Fruit fly (Drosophila melanogaster) whole organism, wandering third instar larva: ENCODE measurements around the gene Spn88Eb.

Source experiments
- Abd-B ChIP-seq: fragments of >200 bp; optimal IDR thresholded peaks from 2 replicates; lab custom pipeline; 2017; ENCODE audit warnings: missing biosample characterization, missing genetic modification characterization
- CG32264 ChIP-seq: fragments of 200-800 bp; sonication (Bioruptor generic); optimal IDR thresholded peaks from 2 replicates; lab custom pipeline; 2016; ENCODE audit warnings: missing biosample characterization, missing genetic modification characterization
- CG9705 ChIP-seq: fragments of 200-800 bp; sonication (Bioruptor generic); optimal IDR thresholded peaks from 2 replicates; lab custom pipeline; 2018; ENCODE audit warnings: missing biosample characterization, mild to moderate bottlenecking, missing genetic modification characterization
- CrebA ChIP-seq: fragments of 200-800 bp; sonication (Bioruptor generic); optimal IDR thresholded peaks from 2 replicates; lab custom pipeline; 2016; ENCODE audit warnings: missing biosample characterization, mild to moderate bottlenecking, missing genetic modification characterization, borderline replicate concordance
- Dfd ChIP-seq: fragments of >200 bp; optimal IDR thresholded peaks from 2 replicates; lab custom pipeline; 2017; ENCODE audit warnings: missing biosample characterization, missing genetic modification characterization
- Dif ChIP-seq: fragments of 200-275, 200-300 bp; sonication (Bioruptor generic); optimal IDR thresholded peaks from 2 replicates; lab custom pipeline; 2018; ENCODE audit warnings: missing biosample characterization, missing genetic modification characterization; ENCODE audit not compliant: partially characterized antibody
- GATAd ChIP-seq: sonication (Bioruptor generic); optimal IDR thresholded peaks from 2 replicates; lab custom pipeline; 2016; ENCODE audit warnings: missing biosample characterization, missing genetic modification characterization
- HLH106 ChIP-seq: fragments of 200-800 bp; optimal IDR thresholded peaks from 3 replicates; lab custom pipeline; 2019; ENCODE audit warnings: missing biosample characterization, mild to moderate bottlenecking, missing genetic modification characterization, moderate library complexity
- Hnf4 ChIP-seq: fragments of 200-800 bp; sonication (Bioruptor generic); optimal IDR thresholded peaks from 2 replicates; lab custom pipeline; 2016; ENCODE audit warnings: missing biosample characterization, mild to moderate bottlenecking, missing genetic modification characterization
- Hr78 ChIP-seq: fragments of >200 bp; optimal IDR thresholded peaks from 2 replicates; lab custom pipeline; 2017; ENCODE audit warnings: missing biosample characterization, missing genetic modification characterization
- Hr83 ChIP-seq: fragments of 200-300 bp; sonication (Bioruptor generic); optimal IDR thresholded peaks from 2 replicates; lab custom pipeline; 2016; ENCODE audit warnings: missing biosample characterization, mild to moderate bottlenecking, missing genetic modification characterization, moderate library complexity; ENCODE audit not compliant: poor library complexity, severe bottlenecking
- Jra ChIP-seq: sonication (Bioruptor generic); optimal IDR thresholded peaks from 2 replicates; lab custom pipeline; 2016; ENCODE audit warnings: missing biosample characterization, missing genetic modification characterization
- Mio ChIP-seq: sonication (Bioruptor generic); optimal IDR thresholded peaks from 2 replicates; lab custom pipeline; 2016; ENCODE audit warnings: missing biosample characterization, missing genetic modification characterization
- Myc ChIP-seq: fragments of >200 bp; optimal IDR thresholded peaks from 2 replicates; lab custom pipeline; 2017
- N ChIP-seq: fragments of >200 bp; optimal IDR thresholded peaks from 2 replicates; lab custom pipeline; 2018; ENCODE audit warnings: missing biosample characterization, missing external identifiers, missing genetic modification characterization
- OdsH ChIP-seq: fragments of 200-800 bp; sonication (Bioruptor generic); optimal IDR thresholded peaks from 2 replicates; lab custom pipeline; 2016; ENCODE audit warnings: missing biosample characterization, mild to moderate bottlenecking, missing genetic modification characterization
- Rel ChIP-seq, 2 experiments: fragments of 200-800 bp; sonication (Bioruptor generic) in 1 of 2; optimal IDR thresholded peaks; 2 replicates in 1 of 2; 3 replicates in 1 of 2; lab custom pipeline; 2016 to 2019; ENCODE audit warnings: mild to moderate bottlenecking in 2 of 2, missing biosample characterization in 2 of 2, missing genetic modification characterization in 2 of 2, moderate library complexity in 1 of 2
- Sp1 ChIP-seq: fragments of 200-800 bp; sonication (Bioruptor generic); optimal IDR thresholded peaks from 3 replicates; lab custom pipeline; 2019; ENCODE audit warnings: missing biosample characterization, mild to moderate bottlenecking, missing genetic modification characterization, moderate library complexity
- Vsx2 ChIP-seq: fragments of 200-300, 225-300 bp; sonication (Bioruptor generic); optimal IDR thresholded peaks from 2 replicates; lab custom pipeline; 2018; ENCODE audit warnings: missing biosample characterization, missing genetic modification characterization; ENCODE audit not compliant: partially characterized antibody
- br ChIP-seq: fragments of 200-800 bp; sonication (Bioruptor generic); optimal IDR thresholded peaks from 2 replicates; lab custom pipeline; 2016; ENCODE audit warnings: missing biosample characterization, missing genetic modification characterization
- brk ChIP-seq: fragments of 200-800 bp; sonication (Bioruptor generic); optimal IDR thresholded peaks from 2 replicates; lab custom pipeline; 2016; ENCODE audit warnings: missing biosample characterization, mild to moderate bottlenecking, missing genetic modification characterization
- dl ChIP-seq, 2 experiments: fragments of 175-275, 200-275 bp in 1 of 2; fragments of 200-275 bp in 1 of 2; sonication (Bioruptor generic); optimal IDR thresholded peaks; lab custom pipeline; 2018; ENCODE audit warnings: mild to moderate bottlenecking in 2 of 2, missing biosample characterization in 2 of 2, missing genetic modification characterization in 2 of 2, moderate library complexity in 2 of 2; ENCODE audit not compliant: partially characterized antibody in 2 of 2, insufficient read depth in 1 of 2
- dmrt93B ChIP-seq: fragments of 200-800 bp; sonication (Bioruptor generic); optimal IDR thresholded peaks from 2 replicates; lab custom pipeline; 2018; ENCODE audit warnings: missing biosample characterization, mild to moderate bottlenecking, missing genetic modification characterization
- dsf ChIP-seq: sonication (Bioruptor generic); optimal IDR thresholded peaks from 2 replicates; lab custom pipeline; 2016; ENCODE audit warnings: missing biosample characterization, missing genetic modification characterization, borderline replicate concordance
- ey ChIP-seq: fragments of 200-800 bp; sonication (Bioruptor generic); optimal IDR thresholded peaks from 2 replicates; lab custom pipeline; 2016; ENCODE audit warnings: missing biosample characterization, missing genetic modification characterization
- foxo ChIP-seq, 2 experiments: fragments of 200-800 bp; sonication (Bioruptor generic); optimal IDR thresholded peaks; 2 replicates in 1 of 2; 3 replicates in 1 of 2; lab custom pipeline; 2016 to 2017; ENCODE audit warnings: missing biosample characterization in 2 of 2, missing genetic modification characterization in 2 of 2
- fru ChIP-seq: fragments of 200-800 bp; sonication (Bioruptor generic); optimal IDR thresholded peaks from 3 replicates; lab custom pipeline; 2016; ENCODE audit warnings: missing biosample characterization, mild to moderate bottlenecking, missing genetic modification characterization
- h ChIP-seq: fragments of 200-800 bp; sonication (Bioruptor generic); optimal IDR thresholded peaks from 3 replicates; lab custom pipeline; 2016; ENCODE audit warnings: missing biosample characterization, mild to moderate bottlenecking, missing genetic modification characterization
- jim ChIP-seq: fragments of 175-275, 200-325 bp; sonication (Bioruptor generic); optimal IDR thresholded peaks from 2 replicates; lab custom pipeline; 2016; ENCODE audit warnings: missing biosample characterization, mild to moderate bottlenecking, missing genetic modification characterization
- lola ChIP-seq: fragments of >200 bp; optimal IDR thresholded peaks from 2 replicates; lab custom pipeline; 2017; ENCODE audit warnings: missing biosample characterization, missing genetic modification characterization
- pan ChIP-seq: fragments of >200 bp; optimal IDR thresholded peaks from 2 replicates; lab custom pipeline; 2017
- psq ChIP-seq: fragments of 200-800 bp; sonication (Bioruptor generic); optimal IDR thresholded peaks from 3 replicates; lab custom pipeline; 2017; ENCODE audit warnings: missing biosample characterization, mild to moderate bottlenecking, missing genetic modification characterization, moderate library complexity
- rgr ChIP-seq: fragments of 200-800 bp; sonication (Bioruptor generic); optimal IDR thresholded peaks from 3 replicates; lab custom pipeline; 2016; ENCODE audit warnings: missing biosample characterization, mild to moderate bottlenecking, missing genetic modification characterization
- sage ChIP-seq: fragments of 200-800 bp; sonication (Bioruptor generic); optimal IDR thresholded peaks from 2 replicates; lab custom pipeline; 2016; ENCODE audit warnings: missing biosample characterization, mild to moderate bottlenecking, missing genetic modification characterization
- sv ChIP-seq: fragments of 200-800 bp; sonication (Bioruptor generic); optimal IDR thresholded peaks from 3 replicates; lab custom pipeline; 2016; ENCODE audit warnings: missing biosample characterization, missing genetic modification characterization
- tai ChIP-seq: sonication (Bioruptor generic); optimal IDR thresholded peaks from 2 replicates; lab custom pipeline; 2016; ENCODE audit warnings: missing biosample characterization, missing genetic modification characterization
- usp ChIP-seq: fragments of >200 bp; optimal IDR thresholded peaks from 2 replicates; lab custom pipeline; 2017; ENCODE audit warnings: missing biosample characterization, missing genetic modification characterization
- woc ChIP-seq: sonication (Bioruptor generic); optimal IDR thresholded peaks from 2 replicates; lab custom pipeline; 2016; ENCODE audit warnings: missing biosample characterization, mild to moderate bottlenecking, missing genetic modification characterization

The Spn88Eb gene

DNA sequence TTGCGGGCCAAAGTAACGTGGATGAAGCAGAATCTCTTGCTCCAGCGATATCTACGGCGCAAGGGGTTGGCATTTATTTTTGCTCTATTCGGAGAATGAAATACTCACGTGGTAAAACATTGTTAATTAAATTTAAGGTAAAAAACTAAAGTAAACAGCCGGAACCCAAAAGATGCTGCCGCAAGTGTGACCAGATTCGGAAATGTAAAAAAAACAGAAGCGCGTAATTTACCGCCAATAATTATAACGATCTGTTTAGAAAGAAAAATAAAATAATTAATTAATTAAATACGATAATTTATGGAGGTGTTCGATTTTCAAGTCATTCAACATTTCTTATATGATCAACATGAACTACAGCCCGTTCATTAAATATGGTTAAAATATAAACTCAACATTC, 14.4 kb upstream of the Spn88Eb start, which contains the start of gene Polr2G:
Gene Polr2G (minus strand): TSS at position 208 of the 400 bp plus-strand sequence.
- TF ChIP-seq Vsx2 (GFP tag; lab: Kevin White, UChicago) (no peak), brk (no peak), Jra (GFP tag; lab: Kevin White, UChicago) (no peak), GATAd (no peak), Dfd (GFP tag; lab: Kevin White, UChicago) (no peak), sv (GFP tag; lab: Kevin White, UChicago) (no peak), Hnf4 (no peak), Hr78 (GFP tag; lab: Kevin White, UChicago) (no peak), OdsH (GFP tag; lab: Kevin White, UChicago) (no peak), CrebA (GFP tag; lab: Kevin White, UChicago) (no peak), fru (no peak), N (GFP tag; lab: Kevin White, UChicago) (no peak), Rel (GFP tag; optimal IDR thresholded peaks at IDR 0.05; lab: Kevin White, UChicago) (no peak), Rel (tag; optimal IDR thresholded peaks at IDR 0.05; lab: Kevin White, UChicago) (no peak)
- TF ChIP-seq, all 38 proteins: peak for 0

- TF ChIP-seq Vsx2 (GFP tag; lab: Kevin White, UChicago) (no peak), GATAd (peak; percentile 9), brk (no peak), dl (GFP tag; optimal IDR thresholded peaks at IDR 0.05; lab: Kevin White, UChicago; ENCODE audit: insufficient read depth in 1 of 2, partially characterized antibody in 2 of 2) (no peak), tai (GFP tag; lab: Kevin White, UChicago) (no peak), fru (no peak), rgr (GFP tag; lab: Kevin White, UChicago) (peak; percentile 71), Hr78 (GFP tag; lab: Kevin White, UChicago) (no peak), lola (no peak), sage (GFP tag; lab: Kevin White, UChicago) (no peak), foxo (GFP tag; optimal IDR thresholded peaks at IDR 0.05; lab: Kevin White, UChicago) (peak; percentile 28 to 94), psq (GFP tag; lab: Kevin White, UChicago) (peak; percentile 67), Myc (lab: Kevin White, UChicago) (no peak), OdsH (GFP tag; lab: Kevin White, UChicago) (peak; percentile 62), CG9705 (GFP tag; lab: Kevin White, UChicago) (peak; percentile 72), Abd-B (GFP tag; lab: Kevin White, UChicago) (no peak), Mio (GFP tag; lab: Kevin White, UChicago) (peak; percentile 41), dsf (GFP tag; lab: Kevin White, UChicago) (no peak), Jra (GFP tag; lab: Kevin White, UChicago) (no peak), sv (GFP tag; lab: Kevin White, UChicago) (peak; percentile 63), woc (GFP tag; lab: Kevin White, UChicago) (no peak), N (GFP tag; lab: Kevin White, UChicago) (no peak), Rel (GFP tag; optimal IDR thresholded peaks at IDR 0.05; lab: Kevin White, UChicago) (no peak), Rel (tag; optimal IDR thresholded peaks at IDR 0.05; lab: Kevin White, UChicago) (peak; percentile 74), HLH106 (tag; lab: Kevin White, UChicago) (peak; percentile 94), br (no peak), Hr83 (GFP tag; lab: Kevin White, UChicago) (no peak), dmrt93B (GFP tag; lab: Kevin White, UChicago) (no peak), pan (lab: Kevin White, UChicago) (no peak), Hnf4 (no peak), CG32264 (GFP tag; lab: Kevin White, UChicago) (peak; percentile 83), Dfd (GFP tag; lab: Kevin White, UChicago) (no peak), ey (GFP tag; lab: Kevin White, UChicago) (peak; percentile 77), CrebA (GFP tag; lab: Kevin White, UChicago) (no peak), Dif (GFP tag; lab: Kevin White, UChicago) (no peak), h (GFP tag; lab: Kevin White, UChicago) (peak; percentile 95), jim (GFP tag; lab: Kevin White, UChicago) (no peak), Sp1 (peak; percentile 75), usp (GFP tag; lab: Kevin White, UChicago) (no peak)
- TF ChIP-seq, all 38 proteins: peak for 14
Observed at dm6 chr3R:15218824-15219576, 10.4 kb upstream of the Spn88Eb start, which contains the start of the genes SIDL and CG12241. TSS of gene SIDL (minus strand) at chr3R:15218874. TSS of gene CG12241 (plus strand) at chr3R:15219256.
